Fruit fly (Drosophila melanogaster) whole organism, embryonic: Measurements from ENCODE around the gene JMJD4.

ENCODE experiments used
- Adf1 ChIP-seq: fragments of 200-800 bp; sonication (Bioruptor generic); IDR thresholded peaks from 2 replicates; pipeline ENCODE4 v1.3.6; 2022; ENCODE audit warnings: missing biosample characterization, missing genetic modification characterization
- Blimp-1 ChIP-seq: fragments of 200-800 bp; sonication (Bioruptor generic); optimal IDR thresholded peaks from 3 replicates; lab custom pipeline; 2018; ENCODE audit warnings: missing biosample characterization, missing genetic modification characterization, mild to moderate bottlenecking, moderate library complexity, missing genetic modification reagents
- CG10209 ChIP-seq: fragments of 200-800 bp; sonication (Bioruptor generic); optimal IDR thresholded peaks from 3 replicates; lab custom pipeline; 2017; ENCODE audit warnings: missing biosample characterization, mild to moderate bottlenecking, missing genetic modification characterization, missing genetic modification reagents
- CG10654 ChIP-seq: fragments of 200-800 bp; sonication (Bioruptor generic); optimal IDR thresholded peaks from 2 replicates; lab custom pipeline; 2016; ENCODE audit warnings: missing biosample characterization, missing genetic modification characterization
- CG11560 ChIP-seq: fragments of 200-800 bp; sonication (Bioruptor generic); IDR thresholded peaks from 3 replicates; pipeline ENCODE4 v1.3.6; 2022; ENCODE audit warnings: missing biosample characterization, missing genetic modification characterization
- CG11695 ChIP-seq: fragments of 200-800 bp; sonication (Bioruptor generic); IDR thresholded peaks from 3 replicates; pipeline ENCODE4 v1.3.6; 2022; ENCODE audit warnings: missing biosample characterization, missing genetic modification characterization
- CG11723 ChIP-seq: fragments of 200-800 bp; sonication (Bioruptor generic); optimal IDR thresholded peaks from 2 replicates; lab custom pipeline; 2017; ENCODE audit warnings: missing biosample characterization, mild to moderate bottlenecking, missing genetic modification characterization
- CG12071 ChIP-seq: fragments of 200-800 bp; sonication (Bioruptor generic); optimal IDR thresholded peaks from 3 replicates; lab custom pipeline; 2018; ENCODE audit warnings: missing biosample characterization, mild to moderate bottlenecking, missing genetic modification characterization
- CG13424 ChIP-seq: fragments of 200-800 bp; sonication (Bioruptor generic); optimal IDR thresholded peaks from 2 replicates; lab custom pipeline; 2019; ENCODE audit warnings: missing biosample characterization, mild to moderate bottlenecking, missing genetic modification characterization, moderate library complexity
- CG14860 ChIP-seq: fragments of 200-800 bp; sonication (Bioruptor generic); IDR thresholded peaks from 3 replicates; pipeline ENCODE4 v1.3.6; 2022; ENCODE audit warnings: missing biosample characterization, missing genetic modification characterization; ENCODE audit not compliant: partially characterized antibody
- CG1603 ChIP-seq: fragments of 200-800 bp; sonication (Bioruptor generic); optimal IDR thresholded peaks from 2 replicates; lab custom pipeline; 2019; ENCODE audit warnings: missing biosample characterization, mild to moderate bottlenecking, missing genetic modification characterization, moderate library complexity
- CG2199 ChIP-seq: fragments of 200-800 bp; sonication (Bioruptor generic); IDR thresholded peaks from 3 replicates; pipeline ENCODE4 v1.3.6; 2022; ENCODE audit warnings: missing biosample characterization, missing genetic modification characterization
- CG3281 ChIP-seq: fragments of 200-800 bp; sonication (Bioruptor generic); optimal IDR thresholded peaks from 3 replicates; lab custom pipeline; 2017; ENCODE audit warnings: missing biosample characterization, mild to moderate bottlenecking, missing genetic modification characterization
- CG34224 ChIP-seq: fragments of 200-800 bp; sonication (Bioruptor generic); IDR thresholded peaks from 3 replicates; pipeline ENCODE4 v1.3.6; 2022; ENCODE audit warnings: missing biosample characterization, missing genetic modification characterization; ENCODE audit not compliant: partially characterized antibody
- CG34376 ChIP-seq: fragments of 200-800 bp; sonication (Bioruptor generic); optimal IDR thresholded peaks from 2 replicates; lab custom pipeline; 2018; ENCODE audit warnings: missing biosample characterization, mild to moderate bottlenecking, missing genetic modification characterization
- CG34422 ChIP-seq: fragments of 200-800 bp; sonication (Bioruptor generic); IDR thresholded peaks from 3 replicates; pipeline ENCODE4 v1.3.6; 2022; ENCODE audit warnings: missing biosample characterization, missing genetic modification characterization
- CG5180 ChIP-seq: fragments of 200-800 bp; sonication (Bioruptor generic); optimal IDR thresholded peaks from 3 replicates; lab custom pipeline; 2017; ENCODE audit warnings: missing biosample characterization, missing genetic modification characterization, mild to moderate bottlenecking, moderate library complexity, missing genetic modification reagents
- CG6254 ChIP-seq: fragments of 200-800 bp; sonication (Bioruptor generic); optimal IDR thresholded peaks from 3 replicates; lab custom pipeline; 2017; ENCODE audit warnings: mild to moderate bottlenecking, missing biosample characterization, missing genetic modification reagents, missing genetic modification characterization
- CG7556 ChIP-seq: fragments of 200-800 bp; sonication (Bioruptor generic); optimal IDR thresholded peaks from 2 replicates; lab custom pipeline; 2017; ENCODE audit warnings: missing biosample characterization, mild to moderate bottlenecking, missing genetic modification characterization
- CG9437 ChIP-seq: fragments of 200-800 bp; sonication (Bioruptor generic); optimal IDR thresholded peaks from 2 replicates; lab custom pipeline; 2018; ENCODE audit warnings: missing biosample characterization, mild to moderate bottlenecking, missing genetic modification characterization
- Deaf1 ChIP-seq: fragments of 200-800 bp; optimal IDR thresholded peaks from 3 replicates; lab custom pipeline; 2019; ENCODE audit warnings: missing biosample characterization, mild to moderate bottlenecking, missing genetic modification characterization, moderate library complexity
- Drgx ChIP-seq: fragments of 200-800 bp; sonication (Bioruptor generic); IDR thresholded peaks from 2 replicates; pipeline ENCODE4 v1.3.6; 2022; ENCODE audit warnings: missing biosample characterization, missing genetic modification characterization
- Eip74EF ChIP-seq, 2 experiments: fragments of 200-800 bp in 1 of 2; fragments of >200 bp in 1 of 2; sonication (Bioruptor generic) in 1 of 2; optimal IDR thresholded peaks; 2 replicates each; lab custom pipeline; 2017 to 2019; ENCODE audit warnings: missing biosample characterization in 2 of 2, missing genetic modification characterization in 2 of 2, mild to moderate bottlenecking in 1 of 2, moderate library complexity in 1 of 2
- H2.0 ChIP-seq: fragments of 200-800 bp; sonication (Bioruptor generic); IDR thresholded peaks from 2 replicates; pipeline ENCODE4 v1.3.6; 2022; ENCODE audit warnings: missing biosample characterization, missing genetic modification characterization
- HLH3B ChIP-seq: fragments of 200-800 bp; sonication (Bioruptor generic); IDR thresholded peaks from 2 replicates; pipeline ENCODE4 v1.3.6; 2022; ENCODE audit warnings: missing biosample characterization, missing genetic modification characterization
- NFAT ChIP-seq: fragments of 200-800 bp; sonication (Bioruptor generic); IDR thresholded peaks from 2 replicates; pipeline ENCODE4 v1.3.6; 2022; ENCODE audit warnings: missing biosample characterization, missing genetic modification characterization
- Nf-YB ChIP-seq: fragments of 200-800 bp; sonication (Bioruptor generic); optimal IDR thresholded peaks from 3 replicates; lab custom pipeline; 2019; ENCODE audit warnings: missing biosample characterization, mild to moderate bottlenecking, missing genetic modification characterization, moderate library complexity
- Pdp1 ChIP-seq, 2 experiments: fragments of 200-800 bp; sonication (Bioruptor generic); optimal IDR thresholded peaks; 3 replicates each; lab custom pipeline; 2016; ENCODE audit warnings: missing biosample characterization in 2 of 2, missing genetic modification characterization in 2 of 2, mild to moderate bottlenecking in 1 of 2, moderate library complexity in 1 of 2
- ac ChIP-seq: fragments of 200-800 bp; sonication (Bioruptor generic); optimal IDR thresholded peaks from 3 replicates; lab custom pipeline; 2017; ENCODE audit warnings: missing biosample characterization, mild to moderate bottlenecking, missing genetic modification characterization
- al ChIP-seq: fragments of 200-800 bp; sonication (Bioruptor generic); IDR thresholded peaks from 2 replicates; pipeline ENCODE4 v1.3.6; 2022; ENCODE audit warnings: missing biosample characterization, missing genetic modification characterization
- ato ChIP-seq: fragments of 200-800 bp; sonication (Bioruptor generic); IDR thresholded peaks from 2 replicates; pipeline ENCODE4 v1.3.6; 2022; ENCODE audit warnings: missing biosample characterization, missing genetic modification characterization; ENCODE audit not compliant: partially characterized antibody
- bsh ChIP-seq, 2 experiments: fragments of 200-800 bp; sonication (Bioruptor generic); optimal IDR thresholded peaks; 2 replicates each; lab custom pipeline; 2017 to 2018; ENCODE audit warnings: mild to moderate bottlenecking in 2 of 2, missing biosample characterization in 2 of 2, missing genetic modification characterization in 2 of 2, moderate library complexity in 1 of 2
- cas ChIP-seq: fragments of 200-800 bp; sonication (Bioruptor generic); IDR thresholded peaks from 2 replicates; pipeline ENCODE4 v1.3.6; 2022; ENCODE audit warnings: missing biosample characterization, missing genetic modification characterization
- crol ChIP-seq: fragments of 200-800 bp; sonication (Bioruptor generic); IDR thresholded peaks from 2 replicates; pipeline ENCODE4 v1.3.6; 2022; ENCODE audit warnings: missing biosample characterization, missing genetic modification characterization
- ewg ChIP-seq: fragments of 200-800 bp; sonication (Bioruptor generic); optimal IDR thresholded peaks from 3 replicates; lab custom pipeline; 2017; ENCODE audit warnings: mild to moderate bottlenecking, missing biosample characterization, missing genetic modification reagents, missing genetic modification characterization
- hth ChIP-seq: fragments of >200 bp; optimal IDR thresholded peaks from 2 replicates; lab custom pipeline; 2017; ENCODE audit warnings: inconsistent platforms
- inv ChIP-seq: fragments of 200-800 bp; sonication (Bioruptor generic); IDR thresholded peaks from 2 replicates; pipeline ENCODE4 v1.3.6; 2022; ENCODE audit warnings: missing biosample characterization, missing genetic modification characterization; ENCODE audit not compliant: partially characterized antibody
- kah ChIP-seq: fragments of 200-800 bp; sonication (Bioruptor generic); optimal IDR thresholded peaks from 2 replicates; lab custom pipeline; 2018; ENCODE audit warnings: missing biosample characterization, mild to moderate bottlenecking, missing genetic modification characterization
- lov ChIP-seq, 2 experiments: fragments of 200-800 bp in 1 of 2; fragments of >200 bp in 1 of 2; sonication (Bioruptor generic) in 1 of 2; IDR thresholded peaks in 1 of 2; optimal IDR thresholded peaks in 1 of 2; 2 replicates in 1 of 2; 3 replicates in 1 of 2; pipeline versions ENCODE4 v1.3.6 to Lab custom; 2017 to 2022; ENCODE audit warnings: missing biosample characterization in 1 of 2, missing genetic modification characterization in 1 of 2
- peb ChIP-seq: fragments of 200-800 bp; sonication (Bioruptor generic); IDR thresholded peaks from 2 replicates; pipeline ENCODE4 v1.3.6; 2022; ENCODE audit warnings: missing biosample characterization, missing genetic modification characterization
- prd ChIP-seq, 3 experiments: fragments of >200 bp in 2 of 3; fragments of 200-800 bp in 1 of 3; sonication (Bioruptor generic) in 1 of 3; optimal IDR thresholded peaks in 2 of 3; IDR thresholded peaks in 1 of 3; 2 replicates in 2 of 3; 3 replicates in 1 of 3; pipeline versions ENCODE4 v1.3.6 to Lab custom; 2017 to 2022; ENCODE audit warnings: missing biosample characterization in 1 of 3, missing genetic modification characterization in 1 of 3
- row ChIP-seq: fragments of 200-800 bp; sonication (Bioruptor generic); IDR thresholded peaks from 3 replicates; pipeline ENCODE4 v1.3.6; 2022; ENCODE audit warnings: missing biosample characterization, missing genetic modification characterization
- stwl ChIP-seq: fragments of 200-800 bp; sonication (Bioruptor generic); optimal IDR thresholded peaks from 3 replicates; lab custom pipeline; 2018; ENCODE audit warnings: missing biosample characterization, mild to moderate bottlenecking, missing genetic modification characterization, moderate library complexity
- tup ChIP-seq: fragments of 200-800 bp; sonication (Bioruptor generic); optimal IDR thresholded peaks from 2 replicates; lab custom pipeline; 2016; ENCODE audit warnings: missing biosample characterization, mild to moderate bottlenecking, missing genetic modification characterization, moderate library complexity
- wdn ChIP-seq: fragments of 200-800 bp; sonication (Bioruptor generic); IDR thresholded peaks from 2 replicates; pipeline ENCODE4 v1.3.6; 2022; ENCODE audit warnings: missing biosample characterization, missing genetic modification characterization
- wek ChIP-seq: fragments of 200-800 bp; sonication (Bioruptor generic); optimal IDR thresholded peaks from 3 replicates; lab custom pipeline; 2018; ENCODE audit warnings: missing biosample characterization, mild to moderate bottlenecking, missing genetic modification characterization, moderate library complexity

JMJD4 gene

DNA sequence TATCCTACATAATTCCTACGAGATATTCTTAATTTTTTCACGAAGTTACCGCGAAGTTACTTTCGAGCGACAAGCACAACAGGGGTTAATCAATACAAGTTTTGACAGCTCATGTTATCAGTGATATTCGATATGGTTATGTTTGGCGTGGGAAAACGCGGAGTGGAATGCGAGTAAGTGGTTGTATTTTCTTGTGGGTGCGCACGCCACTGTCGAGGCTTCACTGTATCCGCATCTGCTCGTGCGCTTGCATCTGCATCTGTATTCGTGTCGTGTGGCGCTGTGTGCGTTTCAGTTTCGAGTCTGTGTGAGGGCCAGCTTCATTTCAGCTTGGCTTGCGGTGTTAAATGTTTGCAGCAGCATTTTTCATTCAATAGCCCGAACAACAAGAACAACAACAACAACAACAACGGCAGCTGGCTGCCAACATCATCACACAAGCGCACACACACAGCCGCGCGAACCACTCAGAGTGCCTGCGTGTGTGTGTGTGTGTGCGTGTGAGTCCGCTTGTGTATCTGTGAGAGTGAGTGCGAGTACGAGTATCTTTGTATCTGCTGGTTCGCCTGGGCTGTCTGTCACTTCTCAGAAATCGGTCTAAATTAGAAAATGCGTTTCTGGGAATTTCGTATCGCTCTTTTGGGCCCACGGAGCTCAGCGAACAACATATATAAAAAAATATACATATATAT, 7.8 kb downstream of the JMJD4 start (continued):
- TF ChIP-seq CG7556 (GFP tag; lab: Kevin White, UChicago) (no peak), bsh (GFP tag; optimal IDR thresholded peaks at IDR 0.05; lab: Kevin White, UChicago) (peak in 1 of 2 experiments; percentile 33), NFAT (GFP tag; lab: Robert Waterston, UW) (peak; percentile 85), CG1603 (tag; lab: Kevin White, UChicago) (peak; percentile 59), CG2199 (peak; percentile 90), wek (peak; percentile 7), Drgx (GFP tag; lab: Robert Waterston, UW) (peak; percentile 63), row (peak; percentile 82), Eip74EF (GFP tag; optimal IDR thresholded peaks at IDR 0.05; lab: Kevin White, UChicago) (no peak), CG5180 (no peak), CG9437 (GFP tag; lab: Kevin White, UChicago) (peak; percentile 65), CG12071 (peak; percentile 2), Adf1 (GFP tag; lab: Robert Waterston, UW) (peak; percentile 66), CG34422 (GFP tag; lab: Robert Waterston, UW) (peak; percentile 80), cas (GFP tag; lab: Robert Waterston, UW) (0 out of 2 replicates have a peak, but pooled peaks have one; percentile 28), CG10654 (GFP tag; lab: Kevin White, UChicago) (peak; percentile 26), CG11560 (tag; lab: Robert Waterston, UW) (peak; percentile 31; the same call in 1 of the 3 replicates), peb (GFP tag; lab: Robert Waterston, UW) (peak; percentile 55; the same call in 1 of the 2 replicates), kah (GFP tag; lab: Kevin White, UChicago) (no peak), H2.0 (GFP tag; lab: Robert Waterston, UW) (peak; percentile 58; the same call in 1 of the 2 replicates), ac (GFP tag; lab: Kevin White, UChicago) (peak; percentile 77), CG13424 (tag; lab: Kevin White, UChicago) (no peak), CG34376 (peak; percentile 35), prd (optimal IDR thresholded peaks at IDR 0.05; lab: Kevin White, UChicago) (no peak), prd (GFP tag; IDR thresholded peaks at IDR 0.05; lab: Robert Waterston, UW) (peak; percentile 86), CG11723 (peak; percentile 25), stwl (tag; lab: Kevin White, UChicago) (peak; percentile 10), crol (GFP tag; lab: Robert Waterston, UW) (peak; percentile 33), HLH3B (GFP tag; lab: Robert Waterston, UW) (peak; percentile 59), Deaf1 (peak; percentile 50), al (GFP tag; lab: Robert Waterston, UW) (peak; percentile 57), ewg (GFP tag; lab: Kevin White, UChicago) (peak; percentile 34), inv (GFP tag; lab: Robert Waterston, UW) (no peak; the same call in 1 of the 2 replicates), CG11695 (peak; percentile 24; the same call in 1 of the 3 replicates), CG3281 (GFP tag; lab: Kevin White, UChicago) (no peak), tup (GFP tag; lab: Kevin White, UChicago) (no peak), CG34224 (GFP tag; lab: Robert Waterston, UW) (peak; percentile 9; the same call in 1 of the 3 replicates), CG10209 (GFP tag; lab: Kevin White, UChicago) (peak; percentile 47), Nf-YB (GFP tag; lab: Kevin White, UChicago) (peak; percentile 46), hth (no peak), wdn (GFP tag; lab: Robert Waterston, UW) (peak; percentile 59), CG6254 (GFP tag; lab: Kevin White, UChicago) (no peak), Pdp1 (GFP tag; optimal IDR thresholded peaks at IDR 0.05; lab: Kevin White, UChicago) (peak; percentile 38 to 41), lov (optimal IDR thresholded peaks at IDR 0.05; lab: Kevin White, UChicago) (no peak), lov (GFP tag; IDR thresholded peaks at IDR 0.05; lab: Robert Waterston, UW) (peak; percentile 69; the same call in 1 of the 3 replicates), Blimp-1 (GFP tag; lab: Kevin White, UChicago) (no peak), ato (peak; percentile 29; the same call in 1 of the 2 replicates), CG14860 (GFP tag; lab: Robert Waterston, UW) (no peak)
